Worm (Caenorhabditis elegans) whole organism, L1 larva: ENCODE results near the gene tftc-1.

Source experiments
- dpl-1 ChIP-seq, 3 experiments: fragments of 150-350 bp in 2 of 3; sonication (generic microtip) in 1 of 3; optimal IDR thresholded peaks; 2 replicates each; lab custom pipeline; 2014 to 2017; ENCODE audit warnings: missing biosample characterization in 3 of 3, missing genetic modification characterization in 3 of 3, missing genetic modification reagents in 3 of 3
- lin-13 ChIP-seq: fragments of 150-350 bp; optimal IDR thresholded peaks from 2 replicates; lab custom pipeline; 2014; ENCODE audit warnings: missing biosample characterization, missing genetic modification reagents, missing genetic modification characterization
- lin-15B ChIP-seq: fragments of 150-350 bp; sonication (generic microtip); optimal IDR thresholded peaks from 3 replicates; lab custom pipeline; 2014; ENCODE audit warnings: missing biosample characterization, missing genetic modification characterization

ce11 chrIV:2320009-2320408 lies 29.1 kb upstream of the tftc-1 start:
- no peak for TF ChIP-seq dpl-1 (GFP tag; optimal IDR thresholded peaks at IDR 0.05; lab: Kevin White, UChicago)
- no peak for TF ChIP-seq lin-15B (tag; lab: Kevin White, UChicago)
- TF ChIP-seq lin-13 (GFP tag; lab: Kevin White, UChicago), result no peak
